Fruit fly (Drosophila melanogaster): ENCODE measurements around the gene CG6178.

CG6178 gene

dm6 chr3R:24193373-24193879, 41.3 kb downstream of the CG6178 start, which contains the start of the genes SMC6 and CG6204:
Gene SMC6 (minus strand): TSS chr3R:24193423.
Gene CG6204 (plus strand): TSS chr3R:24193832.
- TF ChIP-seq Sin3A (optimal IDR thresholded peaks at IDR 0.05) (no peak), ttk (optimal IDR thresholded peaks at IDR 0.05) (no peak), insv (optimal IDR thresholded peaks at IDR 0.05) (no peak), psq (optimal IDR thresholded peaks at IDR 0.05) (no peak), h (optimal IDR thresholded peaks at IDR 0.05) (no peak), Myc (optimal IDR thresholded peaks at IDR 0.05) (no peak)

DNA sequence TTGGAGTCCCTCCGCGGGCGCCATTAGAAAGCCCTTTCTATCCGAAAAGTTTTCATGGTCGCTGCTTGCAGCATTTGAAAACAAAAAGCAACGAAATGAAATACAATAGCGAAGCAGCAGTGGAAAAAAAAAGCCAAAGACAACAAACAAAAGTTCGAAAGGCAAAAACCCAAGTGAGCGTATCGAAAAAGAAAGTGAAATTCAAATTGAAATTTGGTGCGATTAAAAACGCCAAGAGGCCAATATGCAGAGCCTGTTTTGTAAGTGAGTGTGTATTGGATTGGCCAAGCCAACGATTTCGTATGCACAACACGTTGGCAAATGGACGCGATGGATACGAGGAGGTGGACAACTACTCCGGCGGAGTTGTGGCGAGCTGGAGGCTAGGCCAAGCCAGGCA, 50.6 kb downstream of the CG6178 start:
- TF ChIP-seq Sin3A (optimal IDR thresholded peaks at IDR 0.05) = no peak
- no peak for TF ChIP-seq h (optimal IDR thresholded peaks at IDR 0.05)
- TF ChIP-seq Myc (optimal IDR thresholded peaks at IDR 0.05) = no peak
- TF ChIP-seq insv (optimal IDR thresholded peaks at IDR 0.05) = no peak
- TF ChIP-seq psq (optimal IDR thresholded peaks at IDR 0.05) = no peak
- TF ChIP-seq ttk (optimal IDR thresholded peaks at IDR 0.05) = no peak

dm6 chr3R:24203426-24203825, 51.3 kb downstream of the CG6178 start:
- no peak for TF ChIP-seq Sin3A (optimal IDR thresholded peaks at IDR 0.05)
- no peak for TF ChIP-seq h (optimal IDR thresholded peaks at IDR 0.05)
- no peak for TF ChIP-seq ttk (optimal IDR thresholded peaks at IDR 0.05)
- TF ChIP-seq Myc (optimal IDR thresholded peaks at IDR 0.05) = no peak
- no peak for TF ChIP-seq insv (optimal IDR thresholded peaks at IDR 0.05)
- TF ChIP-seq psq (optimal IDR thresholded peaks at IDR 0.05) = no peak

dm6 chr3R:24204022-24204421, 51.9 kb downstream of the CG6178 start:
- TF ChIP-seq psq (optimal IDR thresholded peaks at IDR 0.05) = no peak
- no peak for TF ChIP-seq insv (optimal IDR thresholded peaks at IDR 0.05)
- no peak for TF ChIP-seq h (optimal IDR thresholded peaks at IDR 0.05)
- no peak for TF ChIP-seq Myc (optimal IDR thresholded peaks at IDR 0.05)
- TF ChIP-seq Sin3A (optimal IDR thresholded peaks at IDR 0.05) = no peak
- no peak for TF ChIP-seq ttk (optimal IDR thresholded peaks at IDR 0.05)
